Worm (Caenorhabditis elegans) whole organism, young adult: ENCODE measurements around the gene F58G11.4.
A peak's percentile ranks its signal among the peaks of the same experiment; 100 is the strongest.

Experiments
- B0336.3 ChIP-seq: fragments of 200-800 bp; sonication (Bioruptor generic); IDR thresholded peaks from 2 replicates; pipeline ENCODE4 v1.3.6; 2022; ENCODE audit warnings: missing genetic modification characterization, missing compliant biosample characterization
- F37B4.10 ChIP-seq: fragments of 200-800 bp; sonication (Bioruptor generic); IDR thresholded peaks from 2 replicates; pipeline ENCODE4 v1.3.6; 2022; ENCODE audit warnings: missing genetic modification characterization, missing compliant biosample characterization
- F57A8.1 ChIP-seq: fragments of 200-800 bp; sonication (Bioruptor generic); optimal IDR thresholded peaks from 2 replicates; lab custom pipeline; 2018; ENCODE audit warnings: mild to moderate bottlenecking, missing genetic modification characterization, moderate library complexity, missing compliant biosample characterization
- F57C9.4 ChIP-seq: sonication (generic microtip); optimal IDR thresholded peaks from 2 replicates; lab custom pipeline; 2017; ENCODE audit warnings: mild to moderate bottlenecking, missing genetic modification characterization, missing compliant biosample characterization
- T07F8.4 ChIP-seq: sonication (generic microtip); optimal IDR thresholded peaks from 2 replicates; lab custom pipeline; 2016; ENCODE audit warnings: mild to moderate bottlenecking, missing genetic modification characterization, moderate library complexity, missing compliant biosample characterization
- Y56A3A.18 ChIP-seq: fragments of 200-800 bp; sonication (Bioruptor generic); IDR thresholded peaks from 2 replicates; pipeline ENCODE4 v1.3.6; 2022; ENCODE audit warnings: missing genetic modification reagents, missing genetic modification characterization, missing compliant biosample characterization
- akir-1 ChIP-seq: fragments of 200-800 bp; sonication (Bioruptor generic); optimal IDR thresholded peaks from 2 replicates; lab custom pipeline; 2018; ENCODE audit warnings: mild to moderate bottlenecking, missing genetic modification characterization, moderate library complexity, missing compliant biosample characterization
- ama-1 ChIP-seq, 3 experiments: fragments of 150-350 bp in 1 of 3; sonication (generic microtip) in 2 of 3; optimal IDR thresholded peaks; 2 replicates each; lab custom pipeline; 2014 to 2018; ENCODE audit warnings: missing biosample characterization in 2 of 3, missing genetic modification characterization in 2 of 3, missing genetic modification reagents in 2 of 3
- aptf-3 ChIP-seq: fragments of 200-800 bp; sonication (Bioruptor generic); IDR thresholded peaks from 2 replicates; pipeline ENCODE4 v1.3.6; 2022; ENCODE audit warnings: missing genetic modification characterization, missing compliant biosample characterization
- atf-7 ChIP-seq: sonication (generic microtip); optimal IDR thresholded peaks from 2 replicates; lab custom pipeline; 2017; ENCODE audit warnings: mild to moderate bottlenecking, missing genetic modification characterization, missing compliant biosample characterization
- athp-1 ChIP-seq: sonication (generic microtip); optimal IDR thresholded peaks from 2 replicates; lab custom pipeline; 2017; ENCODE audit warnings: mild to moderate bottlenecking, missing genetic modification characterization, missing compliant biosample characterization
- cebp-2 ChIP-seq: fragments of 200-800 bp; sonication (Bioruptor generic); IDR thresholded peaks from 2 replicates; pipeline ENCODE4 v1.3.6; 2022; ENCODE audit warnings: missing genetic modification characterization, missing compliant biosample characterization
- ceh-27 ChIP-seq: fragments of 200-800 bp; sonication (Bioruptor generic); optimal IDR thresholded peaks from 2 replicates; lab custom pipeline; 2018; ENCODE audit warnings: mild to moderate bottlenecking, missing genetic modification characterization, moderate library complexity, missing compliant biosample characterization
- ceh-91 ChIP-seq: fragments of 200-800 bp; sonication (Bioruptor generic); IDR thresholded peaks from 2 replicates; pipeline ENCODE4 v1.3.6; 2022; ENCODE audit warnings: missing genetic modification reagents, missing genetic modification characterization, missing compliant biosample characterization
- dox-1 ChIP-seq: fragments of 200-800 bp; sonication (Bioruptor generic); IDR thresholded peaks from 2 replicates; pipeline ENCODE4 v1.3.6; 2022; ENCODE audit warnings: missing genetic modification reagents, missing genetic modification characterization, missing compliant biosample characterization
- efl-1 ChIP-seq: fragments of 150-350 bp; optimal IDR thresholded peaks from 2 replicates; lab custom pipeline; 2014; ENCODE audit warnings: missing biosample characterization, missing genetic modification reagents, missing genetic modification characterization
- egl-44 ChIP-seq: fragments of 200-800 bp; sonication (Bioruptor generic); IDR thresholded peaks from 2 replicates; pipeline ENCODE4 v1.3.6; 2022; ENCODE audit warnings: missing genetic modification reagents, missing genetic modification characterization, missing compliant biosample characterization
- gei-17 ChIP-seq: fragments of 200-800 bp; sonication (Bioruptor generic); optimal IDR thresholded peaks from 2 replicates; lab custom pipeline; 2018; ENCODE audit warnings: mild to moderate bottlenecking, missing genetic modification characterization, missing compliant biosample characterization
- hlh-12 ChIP-seq: sonication (generic microtip); optimal IDR thresholded peaks from 2 replicates; lab custom pipeline; 2016; ENCODE audit warnings: missing genetic modification characterization, missing compliant biosample characterization
- hrde-1 ChIP-seq: sonication (generic microtip); optimal IDR thresholded peaks from 2 replicates; lab custom pipeline; 2016; ENCODE audit warnings: missing genetic modification characterization, mild to moderate bottlenecking, missing compliant biosample characterization, moderate library complexity, missing genotype, missing genetic modification reagents, borderline replicate concordance
- hsf-1 ChIP-seq: fragments of 200-800 bp; sonication (Bioruptor generic); IDR thresholded peaks from 2 replicates; pipeline ENCODE4 v1.3.6; 2022; ENCODE audit warnings: missing genetic modification reagents, missing genetic modification characterization, missing compliant biosample characterization
- lin-40 ChIP-seq: sonication (generic microtip); optimal IDR thresholded peaks from 2 replicates; lab custom pipeline; 2016; ENCODE audit warnings: missing genetic modification characterization, mild to moderate bottlenecking, missing compliant biosample characterization, missing genotype, missing genetic modification reagents
- lin-54 ChIP-seq: fragments of 200-800 bp; sonication (Bioruptor generic); optimal IDR thresholded peaks from 2 replicates; lab custom pipeline; 2018; ENCODE audit warnings: mild to moderate bottlenecking, missing genetic modification characterization, missing compliant biosample characterization
- lir-1 ChIP-seq: fragments of 200-800 bp; sonication (Bioruptor generic); conservative IDR thresholded peaks from 2 replicates; pipeline ENCODE4 v1.3.6; 2022; ENCODE audit warnings: missing genetic modification reagents, missing genetic modification characterization, missing compliant biosample characterization
- lsl-1 ChIP-seq: fragments of 200-800 bp; sonication (Bioruptor generic); optimal IDR thresholded peaks from 2 replicates; lab custom pipeline; 2018; ENCODE audit warnings: mild to moderate bottlenecking, missing genetic modification characterization, moderate library complexity, missing compliant biosample characterization
- madf-3 ChIP-seq: fragments of 200-800 bp; sonication (Bioruptor generic); IDR thresholded peaks from 2 replicates; pipeline ENCODE4 v1.3.6; 2022; ENCODE audit warnings: missing genetic modification reagents, missing genetic modification characterization, missing compliant biosample characterization
- madf-6 ChIP-seq: fragments of 200-800 bp; sonication (Bioruptor generic); IDR thresholded peaks from 2 replicates; pipeline ENCODE4 v1.3.6; 2022; ENCODE audit warnings: missing genetic modification reagents, missing genetic modification characterization, missing compliant biosample characterization
- mxl-1 ChIP-seq: sonication (generic microtip); optimal IDR thresholded peaks from 2 replicates; lab custom pipeline; 2016; ENCODE audit warnings: missing genetic modification characterization, missing compliant biosample characterization
- nfya-1 ChIP-seq: sonication (generic microtip); optimal IDR thresholded peaks from 2 replicates; lab custom pipeline; 2017; ENCODE audit warnings: antibody characterized with exemption, missing compliant biosample characterization, missing genetic modification characterization, borderline replicate concordance; ENCODE audit not compliant: insufficient read depth
- nhr-179 ChIP-seq: sonication (generic microtip); optimal IDR thresholded peaks from 2 replicates; lab custom pipeline; 2016; ENCODE audit warnings: mild to moderate bottlenecking, missing genetic modification characterization, missing compliant biosample characterization
- rcor-1 ChIP-seq: fragments of 200-800 bp; sonication (Bioruptor generic); IDR thresholded peaks from 2 replicates; pipeline ENCODE4 v1.3.6; 2022; ENCODE audit warnings: missing genetic modification reagents, missing genetic modification characterization, missing compliant biosample characterization
- repo-1 ChIP-seq: sonication (generic microtip); optimal IDR thresholded peaks from 2 replicates; lab custom pipeline; 2017; ENCODE audit warnings: mild to moderate bottlenecking, missing genetic modification characterization, missing compliant biosample characterization
- rpc-1 ChIP-seq, 2 experiments: fragments of 150-350 bp in 1 of 2; sonication (generic microtip) in 1 of 2; optimal IDR thresholded peaks; 2 replicates each; lab custom pipeline; 2014 to 2018; ENCODE audit warnings: missing biosample characterization in 1 of 2, missing genetic modification characterization in 1 of 2, missing genetic modification reagents in 1 of 2, missing genotype in 1 of 2
- sdz-38 ChIP-seq: sonication (generic microtip); optimal IDR thresholded peaks from 2 replicates; lab custom pipeline; 2016; ENCODE audit warnings: missing genotype, missing genetic modification characterization, missing compliant biosample characterization
- sea-2 ChIP-seq: fragments of 200-800 bp; sonication (Bioruptor generic); IDR thresholded peaks from 2 replicates; pipeline ENCODE4 v1.3.6; 2022; ENCODE audit warnings: missing genetic modification characterization, missing compliant biosample characterization
- snpc-1.1 ChIP-seq: sonication (generic microtip); optimal IDR thresholded peaks from 2 replicates; lab custom pipeline; 2017; ENCODE audit warnings: missing genetic modification characterization, mild to moderate bottlenecking, missing compliant biosample characterization, antibody characterized with exemption, moderate library complexity, missing genotype, missing genetic modification reagents; ENCODE audit not compliant: insufficient read depth
- sptf-2 ChIP-seq: fragments of 200-800 bp; sonication (Bioruptor generic); optimal IDR thresholded peaks from 2 replicates; lab custom pipeline; 2018; ENCODE audit warnings: mild to moderate bottlenecking, missing genetic modification characterization, missing compliant biosample characterization
- unc-62 ChIP-seq: fragments of 150-350 bp; optimal IDR thresholded peaks from 2 replicates; lab custom pipeline; 2014; ENCODE audit warnings: missing biosample characterization, missing genetic modification reagents, missing genetic modification characterization
- zfh-2 ChIP-seq: fragments of 200-800 bp; sonication (Bioruptor generic); conservative IDR thresholded peaks from 2 replicates; pipeline ENCODE4 v1.3.6; 2022; ENCODE audit warnings: missing genetic modification reagents, missing genetic modification characterization, missing compliant biosample characterization
- ztf-18 ChIP-seq: sonication (generic microtip); optimal IDR thresholded peaks from 2 replicates; lab custom pipeline; 2016; ENCODE audit warnings: missing genotype, mild to moderate bottlenecking, missing genetic modification characterization, missing compliant biosample characterization
- ztf-25 ChIP-seq: fragments of 200-800 bp; sonication (Bioruptor generic); IDR thresholded peaks from 2 replicates; pipeline ENCODE4 v1.3.6; 2022; ENCODE audit warnings: missing genetic modification reagents, missing genetic modification characterization, missing compliant biosample characterization
- ztf-6 ChIP-seq: fragments of 200-800 bp; sonication (Bioruptor generic); IDR thresholded peaks from 2 replicates; pipeline ENCODE4 v1.3.6; 2022; ENCODE audit warnings: missing genetic modification reagents, missing genetic modification characterization, missing compliant biosample characterization

Gene F58G11.4

DNA sequence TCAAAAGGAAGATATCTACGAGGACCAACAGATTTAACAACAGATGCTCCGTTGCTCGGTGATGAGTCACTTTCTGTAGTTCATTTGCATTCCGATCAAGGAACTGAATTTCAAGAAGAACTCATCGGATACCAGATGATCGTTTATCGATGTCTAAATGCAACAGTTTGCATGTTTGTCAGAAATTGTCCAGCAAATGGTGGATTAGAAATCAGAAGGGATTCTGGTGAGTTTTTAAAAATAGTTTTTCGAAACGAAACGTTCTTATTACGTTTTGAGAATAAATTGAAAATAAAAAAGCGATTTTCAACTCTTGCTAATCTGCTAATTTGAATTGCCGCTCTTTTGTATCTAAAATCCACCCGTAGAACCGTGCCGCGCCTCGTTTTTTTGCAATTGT, 7.5 kb downstream of the F58G11.4 start:
- TF ChIP-seq rcor-1 (GFP tag; lab: Robert Waterston, UW) (no peak), nfya-1 (tag; lab: Kevin White, UChicago) (no peak), sptf-2 (GFP tag; lab: Kevin White, UChicago) (no peak), atf-7 (tag; lab: Kevin White, UChicago) (no peak), rpc-1 (optimal IDR thresholded peaks at IDR 0.05; lab: Kevin White, UChicago) (no peak), rpc-1 (tag; optimal IDR thresholded peaks at IDR 0.05; lab: Kevin White, UChicago) (no peak), lin-40 (tag; lab: Kevin White, UChicago) (no peak), madf-3 (no peak), B0336.3 (GFP tag; lab: Robert Waterston, UW) (no peak), lsl-1 (GFP tag; lab: Kevin White, UChicago) (no peak), egl-44 (GFP tag; lab: Robert Waterston, UW) (no peak), F57C9.4 (tag; lab: Kevin White, UChicago) (no peak), efl-1 (GFP tag; lab: Kevin White, UChicago) (no peak), ceh-91 (GFP tag; lab: Robert Waterston, UW) (no peak), cebp-2 (GFP tag; lab: Robert Waterston, UW) (no peak), gei-17 (no peak), lir-1 (no peak)
- TF ChIP-seq, all 124 proteins: peak for 0

DNA sequence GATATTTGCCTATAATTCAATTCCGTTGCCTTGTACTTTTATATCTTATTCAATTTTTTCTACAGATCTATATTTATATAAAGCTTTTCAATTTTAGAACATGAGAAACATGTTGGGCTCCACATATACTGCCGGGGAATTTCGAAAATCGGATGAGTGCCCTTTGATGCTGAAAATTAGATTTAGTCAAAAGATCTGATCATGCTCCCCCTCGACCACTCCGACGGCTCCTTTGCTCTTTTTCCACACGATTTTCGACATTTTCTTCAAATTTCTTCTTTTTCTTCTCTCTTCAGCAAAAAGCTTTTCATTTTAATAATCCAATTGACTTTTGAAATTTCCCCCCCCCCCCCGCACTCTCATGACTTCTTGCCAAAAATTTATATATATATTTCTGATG, 9.1 kb downstream of the F58G11.4 start:
- TF ChIP-seq F57A8.1: no peak
- no peak for TF ChIP-seq lin-40 (tag; lab: Kevin White, UChicago)
- TF ChIP-seq akir-1 (GFP tag; lab: Kevin White, UChicago): no peak
- TF ChIP-seq dox-1 (GFP tag; lab: Robert Waterston, UW): no peak
- TF ChIP-seq madf-6: no peak
- no peak for TF ChIP-seq sdz-38 (tag; lab: Kevin White, UChicago)
- TF ChIP-seq, all 124 proteins: peak for 0

DNA sequence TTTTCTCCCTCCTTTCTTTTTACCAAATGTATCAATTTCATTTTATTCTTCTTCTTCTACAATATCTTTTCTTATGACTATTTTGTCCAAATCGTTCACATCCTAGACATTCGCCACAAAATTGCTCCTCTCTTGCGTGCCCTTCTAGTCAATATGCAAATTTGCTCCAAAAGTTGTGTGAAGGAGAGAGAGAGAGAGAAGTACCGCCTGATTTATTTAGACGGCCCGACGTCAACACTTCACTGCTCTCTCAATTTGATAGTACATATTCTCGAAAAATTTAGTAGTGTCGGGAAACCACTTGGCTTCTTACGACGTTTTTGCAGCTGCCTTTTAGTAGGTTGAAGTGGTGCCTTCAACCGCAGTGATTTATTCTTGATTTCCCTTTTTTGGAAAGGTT, 14.1 kb downstream of the F58G11.4 start:
- TF ChIP-seq madf-3 (no peak), ceh-27 (GFP tag; lab: Kevin White, UChicago) (peak; percentile 32)

DNA sequence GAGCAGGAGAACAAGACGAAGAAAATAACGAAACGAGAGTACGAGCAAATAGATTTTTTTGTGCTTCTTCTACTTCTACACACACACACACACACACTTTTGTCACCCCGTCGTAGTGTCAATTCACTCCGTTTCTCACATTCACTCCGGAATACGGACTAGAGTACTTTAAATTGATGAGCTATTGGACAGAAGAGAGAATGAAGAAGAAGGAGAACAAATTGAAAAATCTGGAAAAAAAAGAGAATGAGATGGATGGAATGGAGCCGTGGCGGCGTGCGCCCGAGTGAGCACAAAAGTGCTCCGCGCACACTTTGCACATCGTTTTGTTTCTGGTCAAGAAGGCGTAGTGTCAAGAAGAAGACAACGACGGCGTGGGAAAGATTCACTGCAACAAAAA, 15.1 kb downstream of the F58G11.4 start:
- no peak for TF ChIP-seq unc-62 (GFP tag; lab: Kevin White, UChicago)
- no peak for TF ChIP-seq hsf-1 (GFP tag; lab: Robert Waterston, UW)
- TF ChIP-seq dox-1 (GFP tag; lab: Robert Waterston, UW): no peak
- no peak for TF ChIP-seq ztf-25 (GFP tag; lab: Robert Waterston, UW)
- TF ChIP-seq aptf-3 (GFP tag; lab: Robert Waterston, UW): no peak
- TF ChIP-seq hlh-12: no peak
- no peak for TF ChIP-seq lin-54
- TF ChIP-seq, all 124 proteins: peak for 0

DNA sequence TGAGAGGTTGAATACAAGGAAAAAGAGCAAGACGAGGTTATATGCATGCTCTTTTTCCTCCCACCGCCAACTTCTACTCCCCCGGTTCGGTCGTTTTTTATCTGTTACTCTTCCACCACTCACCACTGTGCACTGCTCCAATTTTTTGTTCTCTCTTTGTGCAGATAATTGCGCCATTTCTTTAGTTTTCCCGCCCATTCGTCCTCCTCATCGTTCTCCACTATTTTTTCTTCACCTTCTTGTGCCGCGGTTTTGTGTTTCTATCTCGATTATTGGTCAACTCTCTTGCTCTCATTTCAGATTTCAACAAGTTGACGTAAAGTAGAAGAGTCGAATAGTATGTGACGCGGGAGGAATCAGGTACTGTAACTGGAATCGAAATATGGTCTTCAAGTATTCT, 17.2 kb downstream of the F58G11.4 start, which contains the start of gene T01D3.1:
Gene T01D3.1, plus strand, starts transcription at position 301 of the 400 bp plus-strand sequence.
- TF ChIP-seq zfh-2 (GFP tag; lab: Robert Waterston, UW) (no peak), Y56A3A.18 (GFP tag; lab: Robert Waterston, UW) (no peak), F57C9.4 (tag; lab: Kevin White, UChicago) (no peak), ztf-18 (tag; lab: Kevin White, UChicago) (no peak), madf-6 (no peak), snpc-1.1 (tag; lab: Kevin White, UChicago) (no peak), ztf-6 (no peak), mxl-1 (tag; lab: Kevin White, UChicago) (no peak), hrde-1 (no peak), sea-2 (no peak), athp-1 (tag; lab: Kevin White, UChicago) (no peak), sdz-38 (tag; lab: Kevin White, UChicago) (no peak), T07F8.4 (no peak), hsf-1 (GFP tag; lab: Robert Waterston, UW) (no peak), nhr-179 (tag; lab: Kevin White, UChicago) (no peak), unc-62 (GFP tag; lab: Kevin White, UChicago) (no peak), ama-1 (optimal IDR thresholded peaks at IDR 0.05; lab: Kevin White, UChicago) (no peak), ama-1 (GFP tag; optimal IDR thresholded peaks at IDR 0.05; lab: Kevin White, UChicago) (no peak), B0336.3 (GFP tag; lab: Robert Waterston, UW) (no peak), F37B4.10 (GFP tag; lab: Robert Waterston, UW) (no peak), repo-1 (tag; lab: Kevin White, UChicago) (no peak)
